Fruit fly (Drosophila melanogaster): ENCODE measurements around the gene f-cup.
A peak's percentile ranks its signal among the peaks of the same experiment; 100 is the strongest.

dm6 chr3R:13710645-13711044 is 10.0 kb upstream of the f-cup start:
- TF ChIP-seq CG8478 (optimal IDR thresholded peaks at IDR 0.05) (no peak), CTCF (optimal IDR thresholded peaks at IDR 0.05) (peak in 1 of 2 experiments; percentile 22)
